Worm (Caenorhabditis elegans) whole organism, young adult: ENCODE results near the gene srbc-40.

Experiments
- F49E8.2 ChIP-seq: sonication (generic microtip); optimal IDR thresholded peaks from 3 replicates; lab custom pipeline; 2017; ENCODE audit warnings: missing genetic modification characterization, mild to moderate bottlenecking, missing compliant biosample characterization, antibody characterized with exemption, moderate library complexity; ENCODE audit not compliant: insufficient read depth
- Y95B8A.8 ChIP-seq: fragments of 200-800 bp; sonication (Bioruptor generic); IDR thresholded peaks from 2 replicates; pipeline ENCODE4 v1.3.6; 2022; ENCODE audit warnings: missing genetic modification reagents, missing genetic modification characterization, missing compliant biosample characterization
- let-526 ChIP-seq: fragments of 200-800 bp; sonication (Bioruptor generic); IDR thresholded peaks from 2 replicates; pipeline ENCODE4 v1.3.6; 2022; ENCODE audit warnings: missing genetic modification reagents, missing genetic modification characterization, missing compliant biosample characterization
- let-607 ChIP-seq, 2 experiments: fragments of 200-800 bp in 1 of 2; sonication (Bioruptor generic) in 1 of 2; sonication (generic microtip) in 1 of 2; optimal IDR thresholded peaks; 2 replicates each; lab custom pipeline; 2016 to 2018; ENCODE audit warnings: mild to moderate bottlenecking in 2 of 2, missing compliant biosample characterization in 2 of 2, missing genetic modification characterization in 2 of 2, moderate library complexity in 2 of 2, missing genotype in 1 of 2
- lin-54 ChIP-seq: fragments of 200-800 bp; sonication (Bioruptor generic); optimal IDR thresholded peaks from 2 replicates; lab custom pipeline; 2018; ENCODE audit warnings: mild to moderate bottlenecking, missing genetic modification characterization, missing compliant biosample characterization
- lir-1 ChIP-seq: fragments of 200-800 bp; sonication (Bioruptor generic); conservative IDR thresholded peaks from 2 replicates; pipeline ENCODE4 v1.3.6; 2022; ENCODE audit warnings: missing genetic modification reagents, missing genetic modification characterization, missing compliant biosample characterization
- snpc-3.4 ChIP-seq: sonication (generic microtip); optimal IDR thresholded peaks from 2 replicates; lab custom pipeline; 2017; ENCODE audit warnings: missing genetic modification characterization, mild to moderate bottlenecking, missing compliant biosample characterization, antibody characterized with exemption, moderate library complexity, missing genotype, missing genetic modification reagents
- snpc-4 ChIP-seq, 5 experiments: fragments of 150-350 bp in 1 of 5; sonication (generic microtip) in 4 of 5; optimal IDR thresholded peaks; 2 replicates each; lab custom pipeline; 2014 to 2018; ENCODE audit warnings: missing genetic modification characterization in 5 of 5, missing biosample characterization in 3 of 5, antibody characterized with exemption in 2 of 5, mild to moderate bottlenecking in 2 of 5, missing compliant biosample characterization in 2 of 5, missing genotype in 2 of 5, moderate library complexity in 2 of 5, missing genetic modification reagents in 1 of 5
- sptf-2 ChIP-seq: fragments of 200-800 bp; sonication (Bioruptor generic); optimal IDR thresholded peaks from 2 replicates; lab custom pipeline; 2018; ENCODE audit warnings: mild to moderate bottlenecking, missing genetic modification characterization, missing compliant biosample characterization
- unc-130 ChIP-seq: sonication (generic microtip); optimal IDR thresholded peaks from 2 replicates; lab custom pipeline; 2016; ENCODE audit warnings: missing genetic modification reagents, missing genetic modification characterization, missing compliant biosample characterization
- ztf-22 ChIP-seq: fragments of 200-800 bp; sonication (Bioruptor generic); optimal IDR thresholded peaks from 2 replicates; lab custom pipeline; 2018; ENCODE audit warnings: mild to moderate bottlenecking, missing genetic modification characterization, moderate library complexity, missing compliant biosample characterization

DNA sequence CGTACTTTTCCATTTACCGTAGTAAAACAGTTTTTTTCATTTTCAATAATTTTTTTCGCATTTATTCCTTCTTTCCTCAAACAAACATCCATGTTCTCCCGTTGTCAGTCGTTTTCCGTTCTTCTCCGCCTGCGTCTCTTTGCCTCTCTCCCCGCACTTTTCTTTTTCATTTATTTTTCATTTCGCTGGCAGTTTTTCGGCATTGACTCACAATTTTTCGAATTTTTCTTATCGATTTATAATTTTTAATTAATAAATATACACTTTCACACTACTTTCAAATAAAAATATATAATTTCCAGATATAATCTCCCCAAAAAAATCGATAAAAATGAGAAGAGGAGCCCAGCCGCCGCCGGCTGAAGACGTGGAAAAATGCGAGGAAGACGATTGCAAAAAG lies 32.2 kb downstream of the srbc-40 start, which contains the start of gene H25P19.1:
- TF ChIP-seq F49E8.2 (tag; lab: Kevin White, UChicago) (no peak), lir-1 (no peak), snpc-4 (GFP tag; optimal IDR thresholded peaks at IDR 0.05; lab: Kevin White, UChicago) (no peak), snpc-4 (tag; optimal IDR thresholded peaks at IDR 0.05; lab: Kevin White, UChicago) (no peak), ztf-22 (GFP tag; lab: Kevin White, UChicago) (no peak), snpc-3.4 (tag; lab: Kevin White, UChicago) (no peak), Y95B8A.8 (no peak), let-607 (tag; optimal IDR thresholded peaks at IDR 0.05; lab: Kevin White, UChicago) (no peak), let-526 (GFP tag; lab: Robert Waterston, UW) (no peak), sptf-2 (no peak), unc-130 (GFP tag; lab: Kevin White, UChicago) (no peak), lin-54 (GFP tag; lab: Kevin White, UChicago) (no peak)
